Worm (Caenorhabditis elegans) whole organism, young adult: ENCODE data around the gene C47D12.2.

ENCODE experiments used
- B0035.1 ChIP-seq: sonication (generic microtip); optimal IDR thresholded peaks from 2 replicates; lab custom pipeline; 2016; ENCODE audit warnings: missing genetic modification characterization, mild to moderate bottlenecking, missing compliant biosample characterization, missing genotype, missing genetic modification reagents
- B0261.1 ChIP-seq: sonication (generic microtip); optimal IDR thresholded peaks from 2 replicates; lab custom pipeline; 2016; ENCODE audit warnings: mild to moderate bottlenecking, missing genetic modification characterization, moderate library complexity, missing compliant biosample characterization
- F55B11.4 ChIP-seq: sonication (generic microtip); optimal IDR thresholded peaks from 2 replicates; lab custom pipeline; 2016; ENCODE audit warnings: missing compliant biosample characterization, missing genetic modification characterization, borderline replicate concordance; ENCODE audit not compliant: insufficient read depth
- K11D2.4 ChIP-seq: fragments of 200-800 bp; sonication (Bioruptor generic); IDR thresholded peaks from 2 replicates; pipeline ENCODE4 v1.3.6; 2022; ENCODE audit warnings: missing genetic modification reagents, missing genetic modification characterization, missing compliant biosample characterization
- Y95B8A.8 ChIP-seq: fragments of 200-800 bp; sonication (Bioruptor generic); IDR thresholded peaks from 2 replicates; pipeline ENCODE4 v1.3.6; 2022; ENCODE audit warnings: missing genetic modification reagents, missing genetic modification characterization, missing compliant biosample characterization
- atf-7 ChIP-seq: sonication (generic microtip); optimal IDR thresholded peaks from 2 replicates; lab custom pipeline; 2017; ENCODE audit warnings: mild to moderate bottlenecking, missing genetic modification characterization, missing compliant biosample characterization
- attf-3 ChIP-seq: fragments of 200-800 bp; sonication (Bioruptor generic); conservative IDR thresholded peaks from 2 replicates; pipeline ENCODE4 v1.3.6; 2022; ENCODE audit warnings: missing genetic modification reagents, missing genetic modification characterization, missing compliant biosample characterization
- attf-5 ChIP-seq: fragments of 200-800 bp; sonication (Bioruptor generic); optimal IDR thresholded peaks from 2 replicates; lab custom pipeline; 2018; ENCODE audit warnings: mild to moderate bottlenecking, missing genetic modification characterization, missing compliant biosample characterization
- bed-1 ChIP-seq: fragments of 200-800 bp; sonication (Bioruptor generic); IDR thresholded peaks from 2 replicates; pipeline ENCODE4 v1.3.6; 2022; ENCODE audit warnings: missing genetic modification reagents, missing genetic modification characterization, missing compliant biosample characterization
- ceh-40 ChIP-seq: fragments of 200-800 bp; sonication (Bioruptor generic); IDR thresholded peaks from 2 replicates; pipeline ENCODE4 v1.3.6; 2022; ENCODE audit warnings: missing genetic modification characterization, missing compliant biosample characterization
- ceh-91 ChIP-seq: fragments of 200-800 bp; sonication (Bioruptor generic); IDR thresholded peaks from 2 replicates; pipeline ENCODE4 v1.3.6; 2022; ENCODE audit warnings: missing genetic modification reagents, missing genetic modification characterization, missing compliant biosample characterization
- chd-7 ChIP-seq: sonication (generic microtip); optimal IDR thresholded peaks from 2 replicates; lab custom pipeline; 2016; ENCODE audit warnings: mild to moderate bottlenecking, missing genetic modification characterization, moderate library complexity, missing compliant biosample characterization
- die-1 ChIP-seq: sonication (generic microtip); optimal IDR thresholded peaks from 2 replicates; lab custom pipeline; 2016; ENCODE audit warnings: missing genotype, mild to moderate bottlenecking, missing genetic modification characterization, missing compliant biosample characterization
- egrh-3 ChIP-seq: fragments of 200-800 bp; sonication (Bioruptor generic); IDR thresholded peaks from 2 replicates; pipeline ENCODE4 v1.3.6; 2022; ENCODE audit warnings: missing genetic modification reagents, missing genetic modification characterization, missing compliant biosample characterization
- hmg-1.2 ChIP-seq: fragments of 200-800 bp; sonication (Bioruptor generic); IDR thresholded peaks from 2 replicates; pipeline ENCODE4 v1.3.6; 2022; ENCODE audit warnings: missing genetic modification reagents, missing genetic modification characterization, missing compliant biosample characterization
- lag-1 ChIP-seq: fragments of 200-800 bp; sonication (Bioruptor generic); IDR thresholded peaks from 2 replicates; pipeline ENCODE4 v1.3.6; 2022; ENCODE audit warnings: missing genetic modification reagents, missing genetic modification characterization, missing compliant biosample characterization
- let-607 ChIP-seq, 2 experiments: fragments of 200-800 bp in 1 of 2; sonication (Bioruptor generic) in 1 of 2; sonication (generic microtip) in 1 of 2; optimal IDR thresholded peaks; 2 replicates each; lab custom pipeline; 2016 to 2018; ENCODE audit warnings: mild to moderate bottlenecking in 2 of 2, missing compliant biosample characterization in 2 of 2, missing genetic modification characterization in 2 of 2, moderate library complexity in 2 of 2, missing genotype in 1 of 2
- lsl-1 ChIP-seq: fragments of 200-800 bp; sonication (Bioruptor generic); optimal IDR thresholded peaks from 2 replicates; lab custom pipeline; 2018; ENCODE audit warnings: mild to moderate bottlenecking, missing genetic modification characterization, moderate library complexity, missing compliant biosample characterization
- lsy-27 ChIP-seq: sonication (generic microtip); optimal IDR thresholded peaks from 2 replicates; lab custom pipeline; 2017; ENCODE audit warnings: missing genetic modification characterization, mild to moderate bottlenecking, missing compliant biosample characterization, antibody characterized with exemption, missing genotype, borderline replicate concordance; ENCODE audit not compliant: insufficient read depth
- madf-6 ChIP-seq: fragments of 200-800 bp; sonication (Bioruptor generic); IDR thresholded peaks from 2 replicates; pipeline ENCODE4 v1.3.6; 2022; ENCODE audit warnings: missing genetic modification reagents, missing genetic modification characterization, missing compliant biosample characterization
- madf-8 ChIP-seq: fragments of 200-800 bp; sonication (Bioruptor generic); conservative IDR thresholded peaks from 2 replicates; pipeline ENCODE4 v1.3.6; 2022; ENCODE audit warnings: missing genetic modification reagents, missing genetic modification characterization, missing compliant biosample characterization
- nhr-90 ChIP-seq: sonication (generic microtip); optimal IDR thresholded peaks from 2 replicates; lab custom pipeline; 2016; ENCODE audit warnings: missing genotype, mild to moderate bottlenecking, missing genetic modification characterization, missing compliant biosample characterization
- pbrm-1 ChIP-seq: fragments of 200-800 bp; sonication (Bioruptor generic); IDR thresholded peaks from 2 replicates; pipeline ENCODE4 v1.3.6; 2022; ENCODE audit warnings: missing genetic modification reagents, missing genetic modification characterization, missing compliant biosample characterization
- pha-4 ChIP-seq: fragments of 150-350 bp; sonication (generic microtip); optimal IDR thresholded peaks from 2 replicates; lab custom pipeline; 2014; ENCODE audit warnings: missing biosample characterization, missing genetic modification reagents, missing genetic modification characterization
- rec-8 ChIP-seq, 2 experiments: sonication (generic microtip); optimal IDR thresholded peaks; 2 replicates each; lab custom pipeline; 2016; ENCODE audit warnings: mild to moderate bottlenecking in 2 of 2, missing genetic modification characterization in 2 of 2, missing genetic modification reagents in 2 of 2, missing genotype in 2 of 2, missing biosample characterization in 1 of 2, missing compliant biosample characterization in 1 of 2, moderate library complexity in 1 of 2
- repo-1 ChIP-seq: sonication (generic microtip); optimal IDR thresholded peaks from 2 replicates; lab custom pipeline; 2017; ENCODE audit warnings: mild to moderate bottlenecking, missing genetic modification characterization, missing compliant biosample characterization
- sea-2 ChIP-seq: fragments of 200-800 bp; sonication (Bioruptor generic); IDR thresholded peaks from 2 replicates; pipeline ENCODE4 v1.3.6; 2022; ENCODE audit warnings: missing genetic modification characterization, missing compliant biosample characterization
- unc-130 ChIP-seq: sonication (generic microtip); optimal IDR thresholded peaks from 2 replicates; lab custom pipeline; 2016; ENCODE audit warnings: missing genetic modification reagents, missing genetic modification characterization, missing compliant biosample characterization
- unc-62 ChIP-seq: fragments of 150-350 bp; optimal IDR thresholded peaks from 2 replicates; lab custom pipeline; 2014; ENCODE audit warnings: missing biosample characterization, missing genetic modification reagents, missing genetic modification characterization
- zim-3 ChIP-seq: sonication (generic microtip); optimal IDR thresholded peaks from 2 replicates; lab custom pipeline; 2017; ENCODE audit warnings: mild to moderate bottlenecking, missing genetic modification characterization, moderate library complexity, missing compliant biosample characterization
- ztf-3 ChIP-seq: fragments of 200-800 bp; sonication (Bioruptor generic); optimal IDR thresholded peaks from 2 replicates; lab custom pipeline; 2018; ENCODE audit warnings: mild to moderate bottlenecking, missing genetic modification characterization, missing compliant biosample characterization

The C47D12.2 gene

ce11 chrII:11681136-11681824 is 5.2 kb downstream of the C47D12.2 start, which contains the start of the genes sfxn-1.4 and C47D12.4:
Gene sfxn-1.4, minus strand, starts transcription at chrII:11681236.
Gene C47D12.4, plus strand, starts transcription at chrII:11681774.
- TF ChIP-seq atf-7 (tag; lab: Kevin White, UChicago) (no peak), die-1 (tag; lab: Kevin White, UChicago) (no peak), attf-3 (GFP tag; lab: Robert Waterston, UW) (no peak), B0261.1 (no peak)

ce11 chrII:11685177-11685576 is 9.1 kb downstream of the C47D12.2 start, which contains the start of gene C47D12.5:
Gene C47D12.5, minus strand, starts transcription at chrII:11685277.
- TF ChIP-seq bed-1 (no peak), unc-130 (GFP tag; lab: Kevin White, UChicago) (no peak), Y95B8A.8 (GFP tag; lab: Robert Waterston, UW) (no peak), B0035.1 (tag; lab: Kevin White, UChicago) (no peak), lag-1 (GFP tag; lab: Robert Waterston, UW) (no peak), egrh-3 (no peak), pbrm-1 (no peak), chd-7 (tag; lab: Kevin White, UChicago) (no peak), zim-3 (tag; lab: Kevin White, UChicago) (no peak)

ce11 chrII:11688011-11688410 is 11.9 kb downstream of the C47D12.2 start:
- no peak for TF ChIP-seq ztf-3 (GFP tag; lab: Kevin White, UChicago)
- TF ChIP-seq unc-130 (GFP tag; lab: Kevin White, UChicago) = no peak
- TF ChIP-seq F55B11.4 (tag; lab: Kevin White, UChicago) = no peak
- TF ChIP-seq pbrm-1 = no peak
- TF ChIP-seq ceh-40 (GFP tag; lab: Robert Waterston, UW) = no peak
- TF ChIP-seq ceh-91 (GFP tag; lab: Robert Waterston, UW) = no peak
- TF ChIP-seq rec-8 (tag; optimal IDR thresholded peaks at IDR 0.05; lab: Kevin White, UChicago) = no peak
- peak; percentile 66; the same call in 1 of the 2 replicates for TF ChIP-seq hmg-1.2 (GFP tag; lab: Robert Waterston, UW)
- TF ChIP-seq unc-62 = no peak

- TF ChIP-seq sea-2 (GFP tag; lab: Robert Waterston, UW) (no peak), pha-4 (tag; lab: Kevin White, UChicago) (no peak), nhr-90 (tag; lab: Kevin White, UChicago) (no peak), lsy-27 (tag; lab: Kevin White, UChicago) (no peak), K11D2.4 (GFP tag; lab: Robert Waterston, UW) (no peak), ztf-3 (GFP tag; lab: Kevin White, UChicago) (no peak), madf-6 (GFP tag; lab: Robert Waterston, UW) (no peak), attf-5 (GFP tag; lab: Kevin White, UChicago) (no peak), let-607 (tag; optimal IDR thresholded peaks at IDR 0.05; lab: Kevin White, UChicago) (no peak)
These were observed 12.5 kb downstream of the C47D12.2 start, which contains the start of gene kel-1 for ce11 chrII:11688643-11689042. Gene kel-1, plus strand, starts transcription at chrII:11688943.

- TF ChIP-seq madf-8 (peak; percentile 59), repo-1 (no peak), lsl-1 (peak; percentile 59)
These were observed 13.8 kb downstream of the C47D12.2 start for ce11 chrII:11689941-11690340.
